Fruit fly (Drosophila melanogaster) whole organism, embryonic: Measurements from ENCODE around the gene Taf10.

ENCODE experiments used
- Atf-2 ChIP-seq: fragments of 200-800 bp; sonication (Bioruptor generic); optimal IDR thresholded peaks from 2 replicates; lab custom pipeline; 2016; ENCODE audit warnings: missing biosample characterization, missing genetic modification characterization
- Bgb ChIP-seq: fragments of 200-800 bp; sonication (Bioruptor generic); IDR thresholded peaks from 2 replicates; pipeline ENCODE4 v1.3.6; 2022; ENCODE audit warnings: missing biosample characterization, missing genetic modification characterization; ENCODE audit not compliant: partially characterized antibody
- Blimp-1 ChIP-seq: fragments of 200-800 bp; sonication (Bioruptor generic); optimal IDR thresholded peaks from 3 replicates; lab custom pipeline; 2018; ENCODE audit warnings: missing biosample characterization, missing genetic modification characterization, mild to moderate bottlenecking, moderate library complexity, missing genetic modification reagents
- CG11085 ChIP-seq: fragments of 200-800 bp; sonication (Bioruptor generic); IDR thresholded peaks from 2 replicates; pipeline ENCODE4 v1.3.6; 2022; ENCODE audit warnings: missing biosample characterization, missing genetic modification characterization
- CG11696 ChIP-seq: fragments of 200-800 bp; sonication (Bioruptor generic); IDR thresholded peaks from 2 replicates; pipeline ENCODE4 v1.3.6; 2022; ENCODE audit warnings: missing biosample characterization, missing genetic modification characterization
- CG12155 ChIP-seq: fragments of 200-800 bp; sonication (Bioruptor generic); optimal IDR thresholded peaks from 3 replicates; lab custom pipeline; 2016; ENCODE audit warnings: missing biosample characterization, missing genetic modification characterization
- CG12659 ChIP-seq: fragments of 200-800 bp; sonication (Bioruptor generic); optimal IDR thresholded peaks from 3 replicates; lab custom pipeline; 2017; ENCODE audit warnings: mild to moderate bottlenecking, missing biosample characterization, missing genetic modification reagents, missing genetic modification characterization
- CG14667 ChIP-seq: fragments of 200-800 bp; sonication (Bioruptor generic); IDR thresholded peaks from 2 replicates; pipeline ENCODE4 v1.3.6; 2022; ENCODE audit warnings: missing biosample characterization, missing genetic modification characterization
- CG15601 ChIP-seq: fragments of 200-800 bp; sonication (Bioruptor generic); optimal IDR thresholded peaks from 3 replicates; lab custom pipeline; 2019; ENCODE audit warnings: missing biosample characterization, mild to moderate bottlenecking, missing genetic modification characterization, moderate library complexity
- CG15696 ChIP-seq: fragments of 200-800 bp; sonication (Bioruptor generic); optimal IDR thresholded peaks from 2 replicates; lab custom pipeline; 2019; ENCODE audit warnings: missing biosample characterization, mild to moderate bottlenecking, missing genetic modification characterization, moderate library complexity
- CG17328 ChIP-seq: fragments of 200-800 bp; sonication (Bioruptor generic); IDR thresholded peaks from 2 replicates; pipeline ENCODE4 v1.3.6; 2022; ENCODE audit warnings: missing biosample characterization, missing genetic modification characterization
- CG17385 ChIP-seq: fragments of 200-800 bp; sonication (Bioruptor generic); optimal IDR thresholded peaks from 3 replicates; lab custom pipeline; 2018; ENCODE audit warnings: missing biosample characterization, mild to moderate bottlenecking, missing genetic modification characterization
- CG17912 ChIP-seq: fragments of 200-800 bp; sonication (Bioruptor generic); optimal IDR thresholded peaks from 2 replicates; lab custom pipeline; 2018; ENCODE audit warnings: missing biosample characterization, mild to moderate bottlenecking, missing genetic modification characterization
- CG2889 ChIP-seq: fragments of 200-800 bp; sonication (Bioruptor generic); IDR thresholded peaks from 3 replicates; pipeline ENCODE4 v1.3.6; 2022; ENCODE audit warnings: missing biosample characterization, missing genetic modification characterization
- CG30403 ChIP-seq: fragments of 200-800 bp; sonication (Bioruptor generic); optimal IDR thresholded peaks from 3 replicates; lab custom pipeline; 2016; ENCODE audit warnings: missing biosample characterization, missing genetic modification characterization
- CG30431 ChIP-seq: fragments of 200-800 bp; sonication (Bioruptor generic); optimal IDR thresholded peaks from 2 replicates; lab custom pipeline; 2017; ENCODE audit warnings: missing biosample characterization, missing genetic modification characterization
- CG32772 ChIP-seq: fragments of 200-800 bp; sonication (Bioruptor generic); IDR thresholded peaks from 2 replicates; pipeline ENCODE4 v1.3.6; 2022; ENCODE audit warnings: missing biosample characterization, missing genetic modification characterization
- CG4820 ChIP-seq: fragments of 200-800 bp; sonication (Bioruptor generic); optimal IDR thresholded peaks from 3 replicates; lab custom pipeline; 2016; ENCODE audit warnings: missing biosample characterization, missing genetic modification characterization
- CG6683 ChIP-seq: fragments of 200-800 bp; sonication (Bioruptor generic); optimal IDR thresholded peaks from 2 replicates; lab custom pipeline; 2017; ENCODE audit warnings: missing biosample characterization, mild to moderate bottlenecking, missing genetic modification characterization, missing genetic modification reagents
- CG7357 ChIP-seq: fragments of 200-800 bp; sonication (Bioruptor generic); IDR thresholded peaks from 3 replicates; pipeline ENCODE4 v1.3.6; 2022; ENCODE audit warnings: missing biosample characterization, missing genetic modification characterization
- CG7987 ChIP-seq: fragments of 200-800 bp; sonication (Bioruptor generic); optimal IDR thresholded peaks from 2 replicates; lab custom pipeline; 2018; ENCODE audit warnings: missing biosample characterization, mild to moderate bottlenecking, missing genetic modification characterization, moderate library complexity
- CG8281 ChIP-seq: fragments of 200-800 bp; sonication (Bioruptor generic); optimal IDR thresholded peaks from 2 replicates; lab custom pipeline; 2018; ENCODE audit warnings: missing biosample characterization, mild to moderate bottlenecking, missing genetic modification characterization, moderate library complexity
- Ets65A ChIP-seq: fragments of 200-800 bp; sonication (Bioruptor generic); peaks from one replicate; lab custom pipeline; 2016; ENCODE audit warnings: missing biosample characterization, missing genetic modification characterization
- HLH4C ChIP-seq: fragments of 200-800 bp; sonication (Bioruptor generic); IDR thresholded peaks from 3 replicates; pipeline ENCODE4 v1.3.6; 2022; ENCODE audit warnings: missing biosample characterization, missing genetic modification characterization; ENCODE audit not compliant: partially characterized antibody
- MBD-R2 ChIP-seq: fragments of 200-800 bp; sonication (Bioruptor generic); IDR thresholded peaks from 2 replicates; pipeline ENCODE4 v1.3.6; 2022; ENCODE audit warnings: missing biosample characterization, missing genetic modification characterization
- Oli ChIP-seq: fragments of 200-800 bp; sonication (Bioruptor generic); optimal IDR thresholded peaks from 2 replicates; lab custom pipeline; 2018; ENCODE audit warnings: missing biosample characterization, mild to moderate bottlenecking, missing genetic modification characterization, moderate library complexity
- Ravus ChIP-seq: fragments of 200-800 bp; sonication (Bioruptor generic); IDR thresholded peaks from 2 replicates; pipeline ENCODE4 v1.3.6; 2022; ENCODE audit warnings: missing biosample characterization, missing genetic modification characterization
- Sin3A ChIP-seq: fragments of >200 bp; optimal IDR thresholded peaks from 2 replicates; lab custom pipeline; 2018
- Sox102F ChIP-seq: fragments of 200-800 bp; sonication (Bioruptor generic); optimal IDR thresholded peaks from 2 replicates; lab custom pipeline; 2018; ENCODE audit warnings: missing biosample characterization, mild to moderate bottlenecking, missing genetic modification characterization, moderate library complexity
- Usf ChIP-seq: fragments of 200-800 bp; sonication (Bioruptor generic); optimal IDR thresholded peaks from 2 replicates; lab custom pipeline; 2017; ENCODE audit warnings: missing genotype, missing biosample characterization, missing genetic modification characterization
- Xbp1 ChIP-seq: fragments of 200-800 bp; sonication (Bioruptor generic); optimal IDR thresholded peaks from 3 replicates; lab custom pipeline; 2016; ENCODE audit warnings: missing biosample characterization, mild to moderate bottlenecking, missing genetic modification characterization
- bbx ChIP-seq: fragments of 200-800 bp; sonication (Bioruptor generic); IDR thresholded peaks from 2 replicates; pipeline ENCODE4 v1.3.6; 2022; ENCODE audit warnings: missing biosample characterization, missing genetic modification characterization; ENCODE audit not compliant: partially characterized antibody
- bsh ChIP-seq, 2 experiments: fragments of 200-800 bp; sonication (Bioruptor generic); optimal IDR thresholded peaks; 2 replicates each; lab custom pipeline; 2017 to 2018; ENCODE audit warnings: mild to moderate bottlenecking in 2 of 2, missing biosample characterization in 2 of 2, missing genetic modification characterization in 2 of 2, moderate library complexity in 1 of 2
- croc ChIP-seq: fragments of 200-800 bp; sonication (Bioruptor generic); conservative IDR thresholded peaks from 3 replicates; pipeline ENCODE4 v1.3.6; 2022; ENCODE audit warnings: missing biosample characterization, missing genetic modification characterization
- ems ChIP-seq: fragments of 200-800 bp; sonication (Bioruptor generic); optimal IDR thresholded peaks from 3 replicates; lab custom pipeline; 2016; ENCODE audit warnings: missing biosample characterization, missing genetic modification characterization
- esg ChIP-seq: fragments of 200-800 bp; sonication (Bioruptor generic); conservative IDR thresholded peaks from 2 replicates; pipeline ENCODE4 v1.3.6; 2022; ENCODE audit warnings: missing biosample characterization, missing genetic modification characterization
- fd64A ChIP-seq: fragments of 200-800 bp; sonication (Bioruptor generic); optimal IDR thresholded peaks from 3 replicates; lab custom pipeline; 2018; ENCODE audit warnings: missing biosample characterization, mild to moderate bottlenecking, missing genetic modification characterization
- grau ChIP-seq: fragments of 200-800 bp; optimal IDR thresholded peaks from 3 replicates; lab custom pipeline; 2019; ENCODE audit warnings: missing biosample characterization, mild to moderate bottlenecking, missing genetic modification characterization, moderate library complexity
- insv ChIP-seq, 2 experiments: fragments of 200-800 bp; sonication (Bioruptor generic); optimal IDR thresholded peaks; 3 replicates each; lab custom pipeline; 2016 to 2018; ENCODE audit warnings: missing biosample characterization in 2 of 2, missing genetic modification characterization in 2 of 2
- inv ChIP-seq: fragments of 200-800 bp; sonication (Bioruptor generic); IDR thresholded peaks from 2 replicates; pipeline ENCODE4 v1.3.6; 2022; ENCODE audit warnings: missing biosample characterization, missing genetic modification characterization; ENCODE audit not compliant: partially characterized antibody
- jing ChIP-seq: fragments of 200-800 bp; sonication (Bioruptor generic); optimal IDR thresholded peaks from 2 replicates; lab custom pipeline; 2018; ENCODE audit warnings: missing biosample characterization, mild to moderate bottlenecking, missing genetic modification characterization
- jumu ChIP-seq: fragments of 200-800 bp; sonication (Bioruptor generic); optimal IDR thresholded peaks from 3 replicates; lab custom pipeline; 2016; ENCODE audit warnings: missing biosample characterization, missing genetic modification characterization
- ken ChIP-seq: fragments of 200-800 bp; sonication (Bioruptor generic); IDR thresholded peaks from 3 replicates; pipeline ENCODE4 v1.3.6; 2022; ENCODE audit warnings: missing biosample characterization, missing genetic modification characterization
- repo ChIP-seq: fragments of 200-800 bp; sonication (Bioruptor generic); optimal IDR thresholded peaks from 2 replicates; lab custom pipeline; 2016; ENCODE audit warnings: missing biosample characterization, missing genetic modification characterization
- ro ChIP-seq: fragments of 200-800 bp; sonication (Bioruptor generic); IDR thresholded peaks from 2 replicates; pipeline ENCODE4 v1.3.6; 2022; ENCODE audit warnings: missing biosample characterization, missing genetic modification characterization
- run ChIP-seq: fragments of 200-800 bp; sonication (Bioruptor generic); optimal IDR thresholded peaks from 3 replicates; lab custom pipeline; 2018; ENCODE audit warnings: missing biosample characterization, mild to moderate bottlenecking, missing genetic modification characterization
- toy ChIP-seq: fragments of 200-800 bp; sonication (Bioruptor generic); IDR thresholded peaks from 2 replicates; pipeline ENCODE4 v1.3.6; 2022; ENCODE audit warnings: missing biosample characterization, missing genetic modification characterization
- twi ChIP-seq: fragments of 200-800 bp; optimal IDR thresholded peaks from 2 replicates; lab custom pipeline; 2019; ENCODE audit warnings: missing biosample characterization, mild to moderate bottlenecking, missing genetic modification characterization, moderate library complexity
- unc-4 ChIP-seq: fragments of 200-800 bp; sonication (Bioruptor generic); IDR thresholded peaks from 2 replicates; pipeline ENCODE4 v1.3.6; 2022; ENCODE audit warnings: missing biosample characterization, missing genetic modification characterization; ENCODE audit not compliant: partially characterized antibody
- wek ChIP-seq: fragments of 200-800 bp; sonication (Bioruptor generic); optimal IDR thresholded peaks from 3 replicates; lab custom pipeline; 2018; ENCODE audit warnings: missing biosample characterization, mild to moderate bottlenecking, missing genetic modification characterization, moderate library complexity

The Taf10 gene

dm6 chr2L:2750337-2751084, 17.2 kb upstream of the Taf10 start (continued):
- no peak for TF ChIP-seq CG11085 (GFP tag; lab: Robert Waterston, UW)
- TF ChIP-seq wek = peak; percentile 45
- peak; percentile 86 for TF ChIP-seq CG7987 (GFP tag; lab: Kevin White, UChicago)
- no peak for TF ChIP-seq HLH4C (GFP tag; lab: Robert Waterston, UW)
- TF ChIP-seq CG12155 (GFP tag; lab: Kevin White, UChicago) = peak; percentile 74
- no peak for TF ChIP-seq CG2889
- no peak for TF ChIP-seq unc-4 (GFP tag; lab: Robert Waterston, UW)
- peak; percentile 42; the same call in 2 of the 3 replicates for TF ChIP-seq croc (GFP tag; lab: Robert Waterston, UW)
- peak; percentile 69 for TF ChIP-seq Usf (GFP tag; lab: Kevin White, UChicago)
- peak; percentile 69 for TF ChIP-seq CG17385 (GFP tag; lab: Kevin White, UChicago)
- TF ChIP-seq CG17912 = no peak
- peak; percentile 65 for TF ChIP-seq CG8281 (tag; lab: Kevin White, UChicago)
- no peak for TF ChIP-seq inv (GFP tag; lab: Robert Waterston, UW)
- peak; percentile 56 for TF ChIP-seq twi (tag; lab: Kevin White, UChicago)
- TF ChIP-seq esg (GFP tag; lab: Robert Waterston, UW) = no peak
- TF ChIP-seq Atf-2 (GFP tag; lab: Kevin White, UChicago) = peak; percentile 57
- peak; percentile 52 for TF ChIP-seq Sox102F (GFP tag; lab: Kevin White, UChicago)
- TF ChIP-seq repo (GFP tag; lab: Kevin White, UChicago) = peak; percentile 60
- TF ChIP-seq jing (GFP tag; lab: Kevin White, UChicago) = peak; percentile 48
- no peak for TF ChIP-seq ken (GFP tag; lab: Robert Waterston, UW)
- TF ChIP-seq Xbp1 (GFP tag; lab: Kevin White, UChicago) = peak; percentile 74
- peak; percentile 74 for TF ChIP-seq CG7357 (GFP tag; lab: Robert Waterston, UW)
- peak; percentile 98 for TF ChIP-seq Ets65A (GFP tag; lab: Kevin White, UChicago)
- peak in 1 of 2 experiments; percentile 29 for TF ChIP-seq insv (GFP tag; optimal IDR thresholded peaks at IDR 0.05; lab: Kevin White, UChicago)
- TF ChIP-seq CG6683 = peak; percentile 52
- peak; percentile 72 for TF ChIP-seq Blimp-1 (GFP tag; lab: Kevin White, UChicago)
- no peak for TF ChIP-seq toy (GFP tag; lab: Robert Waterston, UW)
- TF ChIP-seq Ravus = no peak
- peak; percentile 78 for TF ChIP-seq CG30403 (GFP tag; lab: Kevin White, UChicago)
- peak; percentile 73 for TF ChIP-seq CG4820 (GFP tag; lab: Kevin White, UChicago)
- TF ChIP-seq bbx (GFP tag; lab: Robert Waterston, UW) = no peak
- TF ChIP-seq jumu (GFP tag; lab: Kevin White, UChicago) = peak; percentile 76
- TF ChIP-seq CG17328 (GFP tag; lab: Robert Waterston, UW) = no peak
- TF ChIP-seq Sin3A (lab: Kevin White, UChicago) = no peak
- peak; percentile 51 for TF ChIP-seq CG15696 (tag; lab: Kevin White, UChicago)
- TF ChIP-seq CG32772 (GFP tag; lab: Robert Waterston, UW) = no peak
- TF ChIP-seq CG15601 (tag; lab: Kevin White, UChicago) = peak; percentile 68
- TF ChIP-seq Oli (tag; lab: Kevin White, UChicago) = peak; percentile 78
- peak; percentile 63 for TF ChIP-seq CG12659
- TF ChIP-seq MBD-R2 (GFP tag; lab: Robert Waterston, UW) = no peak
- TF ChIP-seq grau (tag; lab: Kevin White, UChicago) = peak; percentile 86
- TF ChIP-seq CG14667 = no peak
- TF ChIP-seq ro (GFP tag; lab: Robert Waterston, UW) = no peak
- no peak for TF ChIP-seq Bgb (GFP tag; lab: Robert Waterston, UW)
- no peak for TF ChIP-seq run (tag; lab: Kevin White, UChicago)
- TF ChIP-seq CG11696 (GFP tag; lab: Robert Waterston, UW) = no peak
- TF ChIP-seq CG30431 (GFP tag; lab: Kevin White, UChicago) = peak; percentile 66
- peak; percentile 59 for TF ChIP-seq fd64A
- TF ChIP-seq ems (GFP tag; lab: Kevin White, UChicago) = peak; percentile 79
- peak; percentile 73 to 79 for TF ChIP-seq bsh (GFP tag; optimal IDR thresholded peaks at IDR 0.05; lab: Kevin White, UChicago)
